Worm (Caenorhabditis elegans): ENCODE measurements around the gene msa-1.

DNA sequence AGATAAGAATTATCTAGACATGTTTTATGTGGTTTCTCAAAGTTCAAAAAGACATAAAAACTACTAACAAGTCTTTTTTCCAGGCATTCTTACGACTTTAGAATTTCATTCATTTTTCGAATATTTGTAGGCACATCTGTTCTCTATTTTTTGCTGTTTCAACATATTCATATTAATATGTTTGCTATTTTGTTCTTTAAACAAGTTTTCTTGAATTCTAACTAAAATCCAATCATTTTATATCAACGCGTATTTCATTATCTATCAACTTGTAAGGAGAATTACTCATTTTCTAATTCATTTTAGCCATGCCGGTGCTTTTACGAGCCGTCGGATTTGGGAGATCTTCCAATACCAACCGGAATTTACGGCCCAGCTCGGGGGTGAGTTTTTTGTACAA lies 6.3 kb upstream of the msa-1 start, which contains the start of gene twk-8:
- no peak for TF ChIP-seq snpc-4 (tag; optimal IDR thresholded peaks at IDR 0.05)
- TF ChIP-seq ZK546.5 (tag; optimal IDR thresholded peaks at IDR 0.05): no peak
- TF ChIP-seq fkh-10 (GFP tag; optimal IDR thresholded peaks at IDR 0.05): no peak
- no peak for TF ChIP-seq nhr-25 (tag; optimal IDR thresholded peaks at IDR 0.05)
- TF ChIP-seq ama-1 (optimal IDR thresholded peaks at IDR 0.05): no peak
- TF ChIP-seq ztf-4 (tag; optimal IDR thresholded peaks at IDR 0.05): no peak
- TF ChIP-seq ceh-82 (tag; optimal IDR thresholded peaks at IDR 0.05): no peak
- no peak for TF ChIP-seq lin-39 (tag; optimal IDR thresholded peaks at IDR 0.05)
- no peak for TF ChIP-seq nfya-1 (tag; optimal IDR thresholded peaks at IDR 0.05; ENCODE audit: insufficient read depth)
